Worm (Caenorhabditis elegans) whole organism, L4 larva: ENCODE data around the gene T24C2.5.

Source experiments
- F37D6.2 ChIP-seq: sonication (generic microtip); optimal IDR thresholded peaks from 2 replicates; lab custom pipeline; 2016; ENCODE audit warnings: mild to moderate bottlenecking, missing genetic modification characterization, missing compliant biosample characterization
- R02D3.7 ChIP-seq: fragments of 150-350 bp; sonication (generic microtip); optimal IDR thresholded peaks from 3 replicates; lab custom pipeline; 2014; ENCODE audit warnings: missing biosample characterization, missing genetic modification characterization
- T20F7.1 ChIP-seq: fragments of 200-800 bp; sonication (Bioruptor generic); optimal IDR thresholded peaks from 2 replicates; lab custom pipeline; 2018; ENCODE audit warnings: mild to moderate bottlenecking, missing genetic modification characterization, missing compliant biosample characterization
- Y105C5A.15 ChIP-seq: fragments of 200-800 bp; sonication (Bioruptor generic); IDR thresholded peaks from 2 replicates; pipeline ENCODE4 v1.3.6; 2022; ENCODE audit warnings: missing genetic modification characterization, missing compliant biosample characterization
- Y48G9A.11 ChIP-seq: fragments of 200-800 bp; sonication (Bioruptor generic); IDR thresholded peaks from 2 replicates; pipeline ENCODE4 v1.3.6; 2022; ENCODE audit warnings: missing genetic modification reagents, missing genetic modification characterization, missing compliant biosample characterization
- Y75B8A.6 ChIP-seq: fragments of 200-800 bp; sonication (Bioruptor generic); IDR thresholded peaks from 2 replicates; pipeline ENCODE4 v1.3.6; 2022; ENCODE audit warnings: missing genetic modification reagents, missing genetic modification characterization, missing compliant biosample characterization
- aha-1 ChIP-seq: fragments of 150-350 bp; peaks from one replicate; lab custom pipeline; 2014; ENCODE audit warnings: missing biosample characterization, missing genetic modification characterization
- ceh-20 ChIP-seq: fragments of 200-800 bp; sonication (Bioruptor generic); IDR thresholded peaks from 2 replicates; pipeline ENCODE4 v1.3.6; 2022; ENCODE audit warnings: missing genetic modification reagents, missing genetic modification characterization, missing compliant biosample characterization
- ceh-44 ChIP-seq: fragments of 200-800 bp; sonication (Bioruptor generic); IDR thresholded peaks from 2 replicates; pipeline ENCODE4 v1.3.6; 2022; ENCODE audit warnings: missing genetic modification reagents, missing genetic modification characterization, missing compliant biosample characterization
- ctbp-1 ChIP-seq: fragments of 200-800 bp; sonication (Bioruptor generic); IDR thresholded peaks from 2 replicates; pipeline ENCODE4 v1.3.6; 2022; ENCODE audit warnings: missing genetic modification reagents, missing genetic modification characterization, missing compliant biosample characterization
- daf-12 ChIP-seq: fragments of 150-350 bp; optimal IDR thresholded peaks from 2 replicates; lab custom pipeline; 2014; ENCODE audit warnings: missing biosample characterization, missing genetic modification reagents, missing genetic modification characterization
- daf-16 ChIP-seq, 3 experiments: sonication (generic microtip); optimal IDR thresholded peaks; 2 replicates each; lab custom pipeline; 2016 to 2017; ENCODE audit warnings: missing genetic modification characterization in 3 of 3, missing genetic modification reagents in 3 of 3, mild to moderate bottlenecking in 2 of 3, missing compliant biosample characterization in 2 of 3, missing biosample characterization in 1 of 3, moderate library complexity in 1 of 3
- dmd-9 ChIP-seq: fragments of 200-800 bp; sonication (Bioruptor generic); IDR thresholded peaks from 2 replicates; pipeline ENCODE4 v1.3.6; 2022; ENCODE audit warnings: missing genetic modification reagents, missing genetic modification characterization, missing compliant biosample characterization
- dve-1 ChIP-seq: sonication (generic microtip); optimal IDR thresholded peaks from 2 replicates; lab custom pipeline; 2017; ENCODE audit warnings: antibody characterized with exemption, mild to moderate bottlenecking, missing genetic modification characterization, missing compliant biosample characterization; ENCODE audit not compliant: insufficient read depth
- egl-43 ChIP-seq: fragments of 200-800 bp; sonication (Bioruptor generic); IDR thresholded peaks from 2 replicates; pipeline ENCODE4 v1.3.6; 2022; ENCODE audit warnings: missing genetic modification reagents, missing genetic modification characterization, missing compliant biosample characterization
- fkh-10 ChIP-seq: fragments of 150-350 bp; optimal IDR thresholded peaks from 2 replicates; lab custom pipeline; 2014; ENCODE audit warnings: missing biosample characterization, missing genetic modification reagents, missing genetic modification characterization
- hif-1 ChIP-seq, 2 experiments: sonication (generic microtip); optimal IDR thresholded peaks; 2 replicates each; lab custom pipeline; 2016 to 2017; ENCODE audit warnings: missing compliant biosample characterization in 2 of 2, missing genetic modification characterization in 2 of 2, missing genetic modification reagents in 2 of 2, missing genotype in 2 of 2, mild to moderate bottlenecking in 1 of 2
- hlh-11 ChIP-seq: fragments of 200-800 bp; sonication (Bioruptor generic); optimal IDR thresholded peaks from 2 replicates; lab custom pipeline; 2018; ENCODE audit warnings: mild to moderate bottlenecking, missing genetic modification characterization, missing compliant biosample characterization
- hlh-30 ChIP-seq: sonication (generic microtip); optimal IDR thresholded peaks from 2 replicates; lab custom pipeline; 2017; ENCODE audit warnings: antibody characterized with exemption, mild to moderate bottlenecking, missing genetic modification characterization, missing compliant biosample characterization; ENCODE audit not compliant: insufficient read depth
- lin-13 ChIP-seq: fragments of 150-350 bp; optimal IDR thresholded peaks from 2 replicates; lab custom pipeline; 2014; ENCODE audit warnings: missing biosample characterization, missing genetic modification reagents, missing genetic modification characterization
- lin-15B ChIP-seq: fragments of 150-350 bp; sonication (generic microtip); optimal IDR thresholded peaks from 3 replicates; lab custom pipeline; 2014; ENCODE audit warnings: missing biosample characterization, missing genetic modification characterization
- lsy-2 ChIP-seq, 2 experiments: fragments of 150-350 bp in 1 of 2; sonication (generic microtip) in 1 of 2; optimal IDR thresholded peaks; 2 replicates each; lab custom pipeline; 2014 to 2017; ENCODE audit warnings: missing biosample characterization in 2 of 2, missing genetic modification characterization in 2 of 2
- madf-9 ChIP-seq: fragments of 200-800 bp; sonication (Bioruptor generic); conservative IDR thresholded peaks from 2 replicates; pipeline ENCODE4 v1.3.6; 2022; ENCODE audit warnings: missing genetic modification reagents, missing genetic modification characterization, missing compliant biosample characterization
- mdt-29 ChIP-seq: fragments of 200-800 bp; sonication (Bioruptor generic); IDR thresholded peaks from 2 replicates; pipeline ENCODE4 v1.3.6; 2022; ENCODE audit warnings: missing genetic modification reagents, missing genetic modification characterization, missing compliant biosample characterization
- mep-1 ChIP-seq: fragments of 150-350 bp; sonication (generic microtip); optimal IDR thresholded peaks from 3 replicates; lab custom pipeline; 2014; ENCODE audit warnings: missing biosample characterization, missing genetic modification characterization
- mes-2 ChIP-seq: sonication (generic microtip); optimal IDR thresholded peaks from 2 replicates; lab custom pipeline; 2016; ENCODE audit warnings: missing genotype, mild to moderate bottlenecking, missing genetic modification characterization, missing compliant biosample characterization; ENCODE audit not compliant: poor library complexity, severe bottlenecking
- nhr-102 ChIP-seq: sonication (generic microtip); optimal IDR thresholded peaks from 2 replicates; lab custom pipeline; 2016; ENCODE audit warnings: mild to moderate bottlenecking, missing genetic modification characterization, moderate library complexity, missing compliant biosample characterization
- nhr-11 ChIP-seq: fragments of 150-350 bp; optimal IDR thresholded peaks from 2 replicates; lab custom pipeline; 2014; ENCODE audit warnings: missing biosample characterization, missing genetic modification characterization
- nhr-28 ChIP-seq: fragments of 150-350 bp; optimal IDR thresholded peaks from 2 replicates; lab custom pipeline; 2014; ENCODE audit warnings: missing biosample characterization, missing genetic modification characterization
- nhr-41 ChIP-seq: fragments of 200-800 bp; sonication (Bioruptor generic); IDR thresholded peaks from 2 replicates; pipeline ENCODE4 v1.3.6; 2022; ENCODE audit warnings: missing genetic modification reagents, missing genetic modification characterization, missing compliant biosample characterization
- nhr-48 ChIP-seq: sonication (generic microtip); optimal IDR thresholded peaks from 2 replicates; lab custom pipeline; 2016; ENCODE audit warnings: mild to moderate bottlenecking, missing genetic modification characterization, missing compliant biosample characterization
- nhr-6 ChIP-seq: fragments of 150-350 bp; optimal IDR thresholded peaks from 2 replicates; lab custom pipeline; 2014; ENCODE audit warnings: missing biosample characterization, missing genetic modification characterization
- nhr-77 ChIP-seq: fragments of 150-350 bp; optimal IDR thresholded peaks from 2 replicates; lab custom pipeline; 2014; ENCODE audit warnings: missing biosample characterization, missing genetic modification characterization
- pha-4 ChIP-seq, 2 experiments: fragments of 150-350 bp in 1 of 2; fragments of 200-800 bp in 1 of 2; sonication (Bioruptor generic) in 1 of 2; IDR thresholded peaks in 1 of 2; optimal IDR thresholded peaks in 1 of 2; 2 replicates each; pipeline versions ENCODE4 v1.3.6 to Lab custom; 2014 to 2022; ENCODE audit warnings: missing genetic modification characterization in 2 of 2, missing genetic modification reagents in 2 of 2, missing biosample characterization in 1 of 2, missing compliant biosample characterization in 1 of 2
- php-3 ChIP-seq: fragments of 200-800 bp; sonication (Bioruptor generic); IDR thresholded peaks from 2 replicates; pipeline ENCODE4 v1.3.6; 2022; ENCODE audit warnings: missing genetic modification reagents, missing genetic modification characterization, missing compliant biosample characterization
- pqm-1 ChIP-seq: sonication (generic microtip); optimal IDR thresholded peaks from 2 replicates; lab custom pipeline; 2017; ENCODE audit warnings: missing biosample characterization, missing genetic modification characterization
- saeg-2 ChIP-seq: fragments of 200-800 bp; sonication (Bioruptor generic); IDR thresholded peaks from 2 replicates; pipeline ENCODE4 v1.3.6; 2022; ENCODE audit warnings: missing genetic modification reagents, missing genetic modification characterization, missing compliant biosample characterization
- sdz-12 ChIP-seq: fragments of 200-800 bp; sonication (Bioruptor generic); optimal IDR thresholded peaks from 2 replicates; lab custom pipeline; 2018; ENCODE audit warnings: mild to moderate bottlenecking, missing genetic modification characterization, missing compliant biosample characterization
- spr-1 ChIP-seq: sonication (generic microtip); optimal IDR thresholded peaks from 2 replicates; lab custom pipeline; 2016; ENCODE audit warnings: mild to moderate bottlenecking, missing genetic modification characterization, missing compliant biosample characterization
- tra-1 ChIP-seq: fragments of 200-800 bp; sonication (Bioruptor generic); IDR thresholded peaks from 2 replicates; pipeline ENCODE4 v1.3.6; 2022; ENCODE audit warnings: missing genetic modification reagents, missing genetic modification characterization, missing compliant biosample characterization
- unc-62 ChIP-seq, 3 experiments: fragments of 150-350 bp in 1 of 3; sonication (generic microtip); optimal IDR thresholded peaks in 2 of 3; peaks in 1 of 3; 1 replicate in 1 of 3; 2 replicates in 2 of 3; lab custom pipeline; 2014 to 2017; ENCODE audit warnings: missing biosample characterization in 3 of 3, missing genetic modification characterization in 3 of 3, missing genetic modification reagents in 3 of 3, missing genotype in 1 of 3
- zag-1 ChIP-seq: fragments of 150-350 bp; optimal IDR thresholded peaks from 2 replicates; lab custom pipeline; 2014; ENCODE audit warnings: missing biosample characterization, missing genetic modification characterization
- zfp-2 ChIP-seq: sonication (generic microtip); optimal IDR thresholded peaks from 2 replicates; lab custom pipeline; 2016; ENCODE audit warnings: mild to moderate bottlenecking, missing genetic modification characterization, missing compliant biosample characterization
- ztf-11 ChIP-seq: fragments of 150-350 bp; optimal IDR thresholded peaks from 2 replicates; lab custom pipeline; 2014; ENCODE audit warnings: missing biosample characterization, missing genetic modification characterization
- ztf-7 ChIP-seq: fragments of 150-350 bp; optimal IDR thresholded peaks from 2 replicates; lab custom pipeline; 2014; ENCODE audit warnings: missing biosample characterization, missing genetic modification characterization

The T24C2.5 gene

ce11 chrX:14561416-14561973 is 27.3 kb downstream of the T24C2.5 start (continued):
- TF ChIP-seq php-3 = peak; percentile 82
- peak; percentile 94 for TF ChIP-seq aha-1 (tag; lab: Kevin White, UChicago)
- TF ChIP-seq dmd-9 (GFP tag; lab: Robert Waterston, UW) = no peak
- TF ChIP-seq nhr-102 (tag; lab: Kevin White, UChicago) = no peak
- no peak for TF ChIP-seq mes-2
- no peak for TF ChIP-seq ztf-11 (tag; lab: Kevin White, UChicago)
- TF ChIP-seq sdz-12 (GFP tag; lab: Kevin White, UChicago) = no peak
- TF ChIP-seq zag-1 (tag; lab: Kevin White, UChicago) = no peak
- no peak for TF ChIP-seq madf-9 (GFP tag; lab: Robert Waterston, UW)
- TF ChIP-seq daf-12 = no peak
- no peak for TF ChIP-seq Y48G9A.11 (GFP tag; lab: Robert Waterston, UW)
- TF ChIP-seq R02D3.7 (tag; lab: Kevin White, UChicago) = no peak
- peak; percentile 2 for TF ChIP-seq pqm-1 (tag; lab: Kevin White, UChicago)
- peak; percentile 58 to 70 for TF ChIP-seq lsy-2 (tag; optimal IDR thresholded peaks at IDR 0.05; lab: Kevin White, UChicago)
- TF ChIP-seq Y75B8A.6 (GFP tag; lab: Robert Waterston, UW) = no peak

- TF ChIP-seq fkh-10 (GFP tag; lab: Kevin White, UChicago) (peak; percentile 9), zfp-2 (tag; lab: Kevin White, UChicago) (no peak), pha-4 (GFP tag; IDR thresholded peaks at IDR 0.05; lab: Robert Waterston, UW) (peak; percentile 34; the same call in 1 of the 2 replicates), pha-4 (tag; optimal IDR thresholded peaks at IDR 0.05; lab: Kevin White, UChicago) (no peak), nhr-6 (tag; lab: Kevin White, UChicago) (peak; percentile 7), Y105C5A.15 (GFP tag; lab: Robert Waterston, UW) (no peak), mdt-29 (GFP tag; lab: Robert Waterston, UW) (peak; percentile 30; the same call in 1 of the 2 replicates), nhr-41 (no peak), tra-1 (GFP tag; lab: Robert Waterston, UW) (0 out of 2 replicates have a peak, but pooled peaks have one; percentile 52), zag-1 (tag; lab: Kevin White, UChicago) (no peak), hlh-30 (tag; lab: Kevin White, UChicago) (peak; percentile 78), T20F7.1 (GFP tag; lab: Kevin White, UChicago) (no peak), nhr-48 (tag; lab: Kevin White, UChicago) (peak; percentile 90), spr-1 (tag; lab: Kevin White, UChicago) (no peak), daf-16 (GFP tag; optimal IDR thresholded peaks at IDR 0.05; lab: Kevin White, UChicago) (peak in 1 of 2 experiments; percentile 36), daf-16 (tag; optimal IDR thresholded peaks at IDR 0.05; lab: Kevin White, UChicago) (peak; percentile 28), ztf-11 (tag; lab: Kevin White, UChicago) (no peak), dve-1 (tag; lab: Kevin White, UChicago) (peak; percentile 54), ztf-7 (tag; lab: Kevin White, UChicago) (no peak), nhr-11 (tag; lab: Kevin White, UChicago) (peak; percentile 97), lin-13 (peak; percentile 58), mep-1 (tag; lab: Kevin White, UChicago) (peak; percentile 25), saeg-2 (0 out of 2 replicates have a peak, but pooled peaks have one; percentile 31), ctbp-1 (GFP tag; lab: Robert Waterston, UW) (peak; percentile 89), lin-15B (no peak), hif-1 (tag; optimal IDR thresholded peaks at IDR 0.05; lab: Kevin White, UChicago) (peak in 1 of 2 experiments; percentile 82), ceh-44 (GFP tag; lab: Robert Waterston, UW) (no peak), F37D6.2 (tag; lab: Kevin White, UChicago) (peak; percentile 77), nhr-77 (tag; lab: Kevin White, UChicago) (peak; percentile 61), hlh-11 (tag; lab: Kevin White, UChicago) (peak; percentile 39), nhr-102 (tag; lab: Kevin White, UChicago) (no peak), unc-62 (GFP tag; optimal IDR thresholded peaks at IDR 0.05 in 1 of 2; lab: Kevin White, UChicago) (peak in 1 of 2 experiments; percentile 23), unc-62 (tag; optimal IDR thresholded peaks at IDR 0.05; lab: Kevin White, UChicago) (no peak), aha-1 (tag; lab: Kevin White, UChicago) (peak; percentile 98), egl-43 (GFP tag; lab: Robert Waterston, UW) (peak; percentile 66; the same call in 1 of the 2 replicates), nhr-28 (tag; lab: Kevin White, UChicago) (peak; percentile 91), ceh-20 (GFP tag; lab: Robert Waterston, UW) (peak; percentile 43; the same call in 1 of the 2 replicates)
Observed at ce11 chrX:14562286-14563086, 28.3 kb downstream of the T24C2.5 start.
